Fruit fly (Drosophila melanogaster) whole organism, embryonic: Measurements from ENCODE around the gene Ror.

Experiments
- Antp ChIP-seq: fragments of 200-800 bp; sonication (Bioruptor generic); optimal IDR thresholded peaks from 3 replicates; lab custom pipeline; 2016; ENCODE audit warnings: missing biosample characterization, missing genetic modification characterization
- Bdp1 ChIP-seq: fragments of 200-800 bp; sonication (Bioruptor generic); optimal IDR thresholded peaks from 3 replicates; lab custom pipeline; 2016; ENCODE audit warnings: missing biosample characterization, missing genetic modification characterization
- CG10147 ChIP-seq: fragments of 200-800 bp; sonication (Bioruptor generic); optimal IDR thresholded peaks from 2 replicates; lab custom pipeline; 2019; ENCODE audit warnings: missing biosample characterization, mild to moderate bottlenecking, missing genetic modification characterization, moderate library complexity
- CG13296 ChIP-seq: fragments of 200-800 bp; sonication (Bioruptor generic); optimal IDR thresholded peaks from 3 replicates; lab custom pipeline; 2018; ENCODE audit warnings: missing biosample characterization, mild to moderate bottlenecking, missing genetic modification characterization
- CG14965 ChIP-seq: fragments of 200-800 bp; sonication (Bioruptor generic); optimal IDR thresholded peaks from 2 replicates; lab custom pipeline; 2016; ENCODE audit warnings: missing biosample characterization, missing genetic modification characterization, borderline replicate concordance
- CG15011 ChIP-seq: fragments of 200-800 bp; sonication (Bioruptor generic); optimal IDR thresholded peaks from 3 replicates; lab custom pipeline; 2018; ENCODE audit warnings: missing biosample characterization, mild to moderate bottlenecking, missing genetic modification characterization
- CG15073 ChIP-seq: fragments of 200-800 bp; sonication (Bioruptor generic); optimal IDR thresholded peaks from 2 replicates; lab custom pipeline; 2016; ENCODE audit warnings: missing biosample characterization, missing genetic modification characterization
- CG17802 ChIP-seq: fragments of 200-800 bp; sonication (Bioruptor generic); optimal IDR thresholded peaks from 2 replicates; lab custom pipeline; 2018; ENCODE audit warnings: missing biosample characterization, mild to moderate bottlenecking, missing genetic modification characterization, moderate library complexity
- CG3163 ChIP-seq: fragments of 200-800 bp; sonication (Bioruptor generic); optimal IDR thresholded peaks from 3 replicates; lab custom pipeline; 2016; ENCODE audit warnings: missing biosample characterization, missing genetic modification characterization
- CG34224 ChIP-seq: fragments of 200-800 bp; sonication (Bioruptor generic); IDR thresholded peaks from 3 replicates; pipeline ENCODE4 v1.3.6; 2022; ENCODE audit warnings: missing biosample characterization, missing genetic modification characterization; ENCODE audit not compliant: partially characterized antibody
- CG4282 ChIP-seq: fragments of 200-800 bp; sonication (Bioruptor generic); optimal IDR thresholded peaks from 2 replicates; lab custom pipeline; 2016; ENCODE audit warnings: missing biosample characterization, missing genetic modification characterization
- CG4424 ChIP-seq: fragments of 200-800 bp; sonication (Bioruptor generic); optimal IDR thresholded peaks from 3 replicates; lab custom pipeline; 2016; ENCODE audit warnings: missing biosample characterization, missing genetic modification characterization
- CG4730 ChIP-seq: fragments of 200-800 bp; sonication (Bioruptor generic); IDR thresholded peaks from 2 replicates; pipeline ENCODE4 v1.3.6; 2022; ENCODE audit warnings: missing biosample characterization, missing genetic modification characterization
- CG6813 ChIP-seq: fragments of 200-800 bp; sonication (Bioruptor generic); optimal IDR thresholded peaks from 2 replicates; lab custom pipeline; 2017; ENCODE audit warnings: missing biosample characterization, missing genetic modification characterization, mild to moderate bottlenecking, moderate library complexity, missing genetic modification reagents
- CG6854 ChIP-seq: fragments of 200-800 bp; sonication (Bioruptor generic); optimal IDR thresholded peaks from 3 replicates; lab custom pipeline; 2017; ENCODE audit warnings: missing biosample characterization, mild to moderate bottlenecking, missing genetic modification characterization
- CG7556 ChIP-seq: fragments of 200-800 bp; sonication (Bioruptor generic); optimal IDR thresholded peaks from 2 replicates; lab custom pipeline; 2017; ENCODE audit warnings: missing biosample characterization, mild to moderate bottlenecking, missing genetic modification characterization
- CG7745 ChIP-seq: fragments of 200-800 bp; sonication (Bioruptor generic); optimal IDR thresholded peaks from 2 replicates; lab custom pipeline; 2018; ENCODE audit warnings: missing biosample characterization, mild to moderate bottlenecking, missing genetic modification characterization, moderate library complexity
- CG7839 ChIP-seq: fragments of 200-800 bp; sonication (Bioruptor generic); optimal IDR thresholded peaks from 3 replicates; lab custom pipeline; 2018; ENCODE audit warnings: missing biosample characterization, mild to moderate bottlenecking, missing genetic modification characterization, moderate library complexity
- CG8478 ChIP-seq: fragments of >200 bp; optimal IDR thresholded peaks from 2 replicates; lab custom pipeline; 2018
- CG9215 ChIP-seq: fragments of 200-800 bp; sonication (Bioruptor generic); IDR thresholded peaks from 2 replicates; pipeline ENCODE4 v1.3.6; 2022; ENCODE audit warnings: missing biosample characterization, missing genetic modification characterization
- D19A ChIP-seq: fragments of 200-800 bp; optimal IDR thresholded peaks from 3 replicates; lab custom pipeline; 2019; ENCODE audit warnings: missing biosample characterization, mild to moderate bottlenecking, missing genetic modification characterization, moderate library complexity
- E2f2 ChIP-seq: fragments of 200-800 bp; sonication (Bioruptor generic); IDR thresholded peaks from 2 replicates; pipeline ENCODE4 v1.3.6; 2022; ENCODE audit warnings: missing biosample characterization, missing genetic modification characterization
- Fer2 ChIP-seq: fragments of 200-800 bp; sonication (Bioruptor generic); optimal IDR thresholded peaks from 2 replicates; lab custom pipeline; 2018; ENCODE audit warnings: missing biosample characterization, mild to moderate bottlenecking, missing genetic modification characterization, moderate library complexity
- Hmr ChIP-seq: fragments of 200-800 bp; sonication (Bioruptor generic); optimal IDR thresholded peaks from 3 replicates; lab custom pipeline; 2017; ENCODE audit warnings: mild to moderate bottlenecking, missing biosample characterization, missing genetic modification reagents, missing genetic modification characterization
- Hsf ChIP-seq: fragments of 200-800 bp; sonication (Bioruptor generic); optimal IDR thresholded peaks from 3 replicates; lab custom pipeline; 2016; ENCODE audit warnings: missing biosample characterization, missing genetic modification characterization
- Med ChIP-seq: fragments of 200-800 bp; sonication (Bioruptor generic); peaks from one replicate; lab custom pipeline; 2016; ENCODE audit warnings: missing biosample characterization, missing genetic modification characterization, mild to moderate bottlenecking, inconsistent platforms, moderate library complexity
- NC2β ChIP-seq: fragments of 200-800 bp; sonication (Bioruptor generic); optimal IDR thresholded peaks from 2 replicates; lab custom pipeline; 2016; ENCODE audit warnings: missing biosample characterization, missing genetic modification characterization
- Sox100B ChIP-seq: fragments of 200-800 bp; sonication (Bioruptor generic); optimal IDR thresholded peaks from 3 replicates; lab custom pipeline; 2018; ENCODE audit warnings: missing biosample characterization, mild to moderate bottlenecking, missing genetic modification characterization
- Sox102F ChIP-seq: fragments of 200-800 bp; sonication (Bioruptor generic); optimal IDR thresholded peaks from 2 replicates; lab custom pipeline; 2018; ENCODE audit warnings: missing biosample characterization, mild to moderate bottlenecking, missing genetic modification characterization, moderate library complexity
- Sry-δ ChIP-seq: fragments of 200-800 bp; sonication (Bioruptor generic); optimal IDR thresholded peaks from 2 replicates; lab custom pipeline; 2016; ENCODE audit warnings: missing biosample characterization, missing genetic modification characterization
- YL-1 ChIP-seq: fragments of 200-800 bp; sonication (Bioruptor generic); optimal IDR thresholded peaks from 3 replicates; lab custom pipeline; 2017; ENCODE audit warnings: missing biosample characterization, mild to moderate bottlenecking, missing genetic modification characterization
- abd-A ChIP-seq: fragments of 200-800 bp; sonication (Bioruptor generic); optimal IDR thresholded peaks from 3 replicates; lab custom pipeline; 2019; ENCODE audit warnings: missing biosample characterization, mild to moderate bottlenecking, missing genetic modification characterization, moderate library complexity
- ara ChIP-seq: fragments of 200-800 bp; sonication (Bioruptor generic); IDR thresholded peaks from 2 replicates; pipeline ENCODE4 v1.3.6; 2022; ENCODE audit warnings: missing biosample characterization, missing genetic modification characterization
- chif ChIP-seq, 2 experiments: fragments of 200-800 bp; sonication (Bioruptor generic); optimal IDR thresholded peaks; 3 replicates each; lab custom pipeline; 2016; ENCODE audit warnings: missing biosample characterization in 2 of 2, missing genetic modification characterization in 2 of 2
- eyg ChIP-seq: fragments of 200-800 bp; sonication (Bioruptor generic); optimal IDR thresholded peaks from 3 replicates; lab custom pipeline; 2016; ENCODE audit warnings: missing biosample characterization, missing genetic modification characterization
- jigr1 ChIP-seq: fragments of 200-800 bp; sonication (Bioruptor generic); IDR thresholded peaks from 3 replicates; pipeline ENCODE4 v1.3.6; 2022; ENCODE audit warnings: missing biosample characterization, missing genetic modification characterization
- lov ChIP-seq, 2 experiments: fragments of 200-800 bp in 1 of 2; fragments of >200 bp in 1 of 2; sonication (Bioruptor generic) in 1 of 2; IDR thresholded peaks in 1 of 2; optimal IDR thresholded peaks in 1 of 2; 2 replicates in 1 of 2; 3 replicates in 1 of 2; pipeline versions ENCODE4 v1.3.6 to Lab custom; 2017 to 2022; ENCODE audit warnings: missing biosample characterization in 1 of 2, missing genetic modification characterization in 1 of 2
- nmo ChIP-seq: fragments of 200-800 bp; sonication (Bioruptor generic); optimal IDR thresholded peaks from 2 replicates; lab custom pipeline; 2018; ENCODE audit warnings: missing biosample characterization, mild to moderate bottlenecking, missing genetic modification characterization, moderate library complexity
- onecut ChIP-seq: fragments of 200-800 bp; sonication (Bioruptor generic); IDR thresholded peaks from 2 replicates; pipeline ENCODE4 v1.3.6; 2022; ENCODE audit warnings: missing biosample characterization, missing genetic modification characterization
- peb ChIP-seq: fragments of 200-800 bp; sonication (Bioruptor generic); IDR thresholded peaks from 2 replicates; pipeline ENCODE4 v1.3.6; 2022; ENCODE audit warnings: missing biosample characterization, missing genetic modification characterization
- phol ChIP-seq: fragments of 200-800 bp; sonication (Bioruptor generic); optimal IDR thresholded peaks from 3 replicates; lab custom pipeline; 2018; ENCODE audit warnings: missing biosample characterization, mild to moderate bottlenecking, missing genetic modification characterization, moderate library complexity
- psq ChIP-seq: fragments of 200-800 bp; sonication (Bioruptor generic); optimal IDR thresholded peaks from 2 replicates; lab custom pipeline; 2017; ENCODE audit warnings: missing biosample characterization, missing genetic modification characterization
- schlank ChIP-seq: fragments of 200-800 bp; sonication (Bioruptor generic); optimal IDR thresholded peaks from 2 replicates; lab custom pipeline; 2018; ENCODE audit warnings: missing biosample characterization, mild to moderate bottlenecking, missing genetic modification characterization
- shn ChIP-seq: fragments of 200-800 bp; sonication (Bioruptor generic); optimal IDR thresholded peaks from 3 replicates; lab custom pipeline; 2016; ENCODE audit warnings: missing biosample characterization, missing genetic modification characterization
- slbo ChIP-seq: fragments of 200-800 bp; sonication (Bioruptor generic); IDR thresholded peaks from 2 replicates; pipeline ENCODE4 v1.3.6; 2022; ENCODE audit warnings: missing biosample characterization, missing genetic modification characterization
- ssp ChIP-seq: fragments of 200-800 bp; sonication (Bioruptor generic); IDR thresholded peaks from 2 replicates; pipeline ENCODE4 v1.3.6; 2022; ENCODE audit warnings: missing biosample characterization, missing genetic modification characterization
- sug ChIP-seq: fragments of 200-800 bp; optimal IDR thresholded peaks from 2 replicates; lab custom pipeline; 2019; ENCODE audit warnings: missing biosample characterization, mild to moderate bottlenecking, missing genetic modification characterization, moderate library complexity
- tup ChIP-seq: fragments of 200-800 bp; sonication (Bioruptor generic); optimal IDR thresholded peaks from 2 replicates; lab custom pipeline; 2016; ENCODE audit warnings: missing biosample characterization, mild to moderate bottlenecking, missing genetic modification characterization, moderate library complexity
- twi ChIP-seq: fragments of 200-800 bp; optimal IDR thresholded peaks from 2 replicates; lab custom pipeline; 2019; ENCODE audit warnings: missing biosample characterization, mild to moderate bottlenecking, missing genetic modification characterization, moderate library complexity
- unc-4 ChIP-seq: fragments of 200-800 bp; sonication (Bioruptor generic); IDR thresholded peaks from 2 replicates; pipeline ENCODE4 v1.3.6; 2022; ENCODE audit warnings: missing biosample characterization, missing genetic modification characterization; ENCODE audit not compliant: partially characterized antibody
- usp ChIP-seq: fragments of >200 bp; optimal IDR thresholded peaks from 2 replicates; lab custom pipeline; 2017; ENCODE audit warnings: missing biosample characterization, missing genetic modification characterization
- yki ChIP-seq: fragments of >200 bp; optimal IDR thresholded peaks from 3 replicates; lab custom pipeline; 2018

Gene Ror

dm6 chr2L:10255725-10256158 is 4.1 kb downstream of the Ror start, which contains the start of gene CG5676 (continued):
- TF ChIP-seq CG10147 (GFP tag; lab: Kevin White, UChicago) (no peak), D19A (no peak), Antp (no peak), schlank (tag; lab: Kevin White, UChicago) (no peak), chif (GFP tag; optimal IDR thresholded peaks at IDR 0.05; lab: Kevin White, UChicago) (no peak), psq (no peak), CG6813 (GFP tag; lab: Kevin White, UChicago) (no peak), ara (no peak), Hmr (GFP tag; lab: Kevin White, UChicago) (no peak), jigr1 (GFP tag; lab: Robert Waterston, UW) (no peak), Med (GFP tag; lab: Kevin White, UChicago) (peak; percentile 59), CG8478 (lab: Kevin White, UChicago) (no peak), CG17802 (tag; lab: Kevin White, UChicago) (peak; percentile 86), sug (tag; lab: Kevin White, UChicago) (no peak), unc-4 (no peak), CG4282 (GFP tag; lab: Kevin White, UChicago) (no peak), lov (optimal IDR thresholded peaks at IDR 0.05; lab: Kevin White, UChicago) (no peak), lov (GFP tag; IDR thresholded peaks at IDR 0.05; lab: Robert Waterston, UW) (no peak), NC2β (GFP tag; lab: Kevin White, UChicago) (no peak), CG4424 (no peak), Sry-δ (GFP tag; lab: Kevin White, UChicago) (peak; percentile 38), phol (tag; lab: Kevin White, UChicago) (peak; percentile 26), yki (lab: Kevin White, UChicago) (no peak), slbo (GFP tag; lab: Robert Waterston, UW) (no peak), Hsf (GFP tag; lab: Kevin White, UChicago) (no peak), ssp (no peak), tup (GFP tag; lab: Kevin White, UChicago) (no peak), CG15073 (GFP tag; lab: Kevin White, UChicago) (no peak), Bdp1 (GFP tag; lab: Kevin White, UChicago) (no peak), CG34224 (no peak), CG7839 (tag; lab: Kevin White, UChicago) (no peak), Sox100B (no peak), CG9215 (no peak), twi (tag; lab: Kevin White, UChicago) (no peak), CG15011 (GFP tag; lab: Kevin White, UChicago) (no peak), Fer2 (tag; lab: Kevin White, UChicago) (no peak), peb (no peak), CG3163 (no peak), CG13296 (GFP tag; lab: Kevin White, UChicago) (no peak), abd-A (no peak), YL-1 (GFP tag; lab: Kevin White, UChicago) (peak; percentile 46), CG4730 (no peak), Sox102F (GFP tag; lab: Kevin White, UChicago) (no peak), usp (GFP tag; lab: Kevin White, UChicago) (no peak), shn (GFP tag; lab: Kevin White, UChicago) (no peak), CG7745 (tag; lab: Kevin White, UChicago) (peak; percentile 36), CG14965 (GFP tag; lab: Kevin White, UChicago) (no peak), eyg (GFP tag; lab: Kevin White, UChicago) (no peak), onecut (no peak), E2f2 (0 out of 2 replicates have a peak, but pooled peaks have one; percentile 8), nmo (GFP tag; lab: Kevin White, UChicago) (peak; percentile 39), CG6854 (GFP tag; lab: Kevin White, UChicago) (no peak), CG7556 (GFP tag; lab: Kevin White, UChicago) (no peak)
